Worm (Caenorhabditis elegans): Measurements from ENCODE around the gene str-103.

The str-103 gene

ce11 chrV:16080039-16080438 is 38.5 kb downstream of the str-103 start:
- no peak for TF ChIP-seq skn-1 (tag; optimal IDR thresholded peaks at IDR 0.05)
- TF ChIP-seq sma-9 (GFP tag; optimal IDR thresholded peaks at IDR 0.05), result peak; percentile 57
- TF ChIP-seq sma-9 (tag; optimal IDR thresholded peaks at IDR 0.05), result no peak
- peak; percentile 69 for TF ChIP-seq fos-1 (tag; optimal IDR thresholded peaks at IDR 0.05)

- TF ChIP-seq fos-1 (tag; optimal IDR thresholded peaks at IDR 0.05) (peak; percentile 30), nhr-25 (tag; optimal IDR thresholded peaks at IDR 0.05) (no peak)
These were observed 43.2 kb downstream of the str-103 start, which contains the start of the genes F14H3.12 and srj-29 for ce11 chrV:16075250-16075709. F14H3.12 (minus strand) TSS chrV:16075323. srj-29 (plus strand) TSS chrV:16075659.

- TF ChIP-seq sem-4 (tag; optimal IDR thresholded peaks at IDR 0.05) (no peak), Y55F3AM.14 (GFP tag; optimal IDR thresholded peaks at IDR 0.05) (no peak), crh-2 (tag; optimal IDR thresholded peaks at IDR 0.05) (no peak), alr-1 (tag; optimal IDR thresholded peaks at IDR 0.05) (no peak), ama-1 (optimal IDR thresholded peaks at IDR 0.05) (no peak)
These were observed 44.6 kb downstream of the str-103 start, which contains the start of gene srj-10 for ce11 chrV:16073856-16074255. srj-10 (minus strand) TSS chrV:16073956.

ce11 chrV:16071167-16071566 is 47.3 kb downstream of the str-103 start, which contains the start of gene nhr-176:
nhr-176 (plus strand) TSS chrV:16071325.
- peak; percentile 9 for TF ChIP-seq fos-1 (tag; optimal IDR thresholded peaks at IDR 0.05)
- no peak for TF ChIP-seq R02D3.7 (tag; optimal IDR thresholded peaks at IDR 0.05)

- no peak for TF ChIP-seq nhr-237 (tag; optimal IDR thresholded peaks at IDR 0.05)
- TF ChIP-seq sem-4 (tag; optimal IDR thresholded peaks at IDR 0.05), result no peak
- no peak for TF ChIP-seq elt-1 (tag; optimal IDR thresholded peaks at IDR 0.05)
- no peak for TF ChIP-seq nhr-11 (tag; optimal IDR thresholded peaks at IDR 0.05)
- no peak for TF ChIP-seq nhr-129 (tag; optimal IDR thresholded peaks at IDR 0.05)
- TF ChIP-seq fos-1 (tag; optimal IDR thresholded peaks at IDR 0.05), result no peak
- TF ChIP-seq zag-1 (tag; optimal IDR thresholded peaks at IDR 0.05), result no peak
- no peak for TF ChIP-seq egl-27 (tag; optimal IDR thresholded peaks at IDR 0.05)
- no peak for TF ChIP-seq nhr-10 (tag; optimal IDR thresholded peaks at IDR 0.05)
- no peak for TF ChIP-seq blmp-1 (tag; optimal IDR thresholded peaks at IDR 0.05; ENCODE audit: insufficient read depth)
- TF ChIP-seq unc-39 (tag; optimal IDR thresholded peaks at IDR 0.05), result no peak
- TF ChIP-seq snpc-4 (tag; optimal IDR thresholded peaks at IDR 0.05), result no peak
- no peak for TF ChIP-seq ZK546.5 (tag; optimal IDR thresholded peaks at IDR 0.05)
- TF ChIP-seq lin-13 (GFP tag; optimal IDR thresholded peaks at IDR 0.05), result no peak
- TF ChIP-seq nhr-21 (tag; optimal IDR thresholded peaks at IDR 0.05), result no peak
- no peak for TF ChIP-seq ztf-1 (GFP tag; conservative IDR thresholded peaks at IDR 0.05)
- TF ChIP-seq mbf-1 (tag; optimal IDR thresholded peaks at IDR 0.05), result no peak
These were observed 49.6 kb downstream of the str-103 start, which contains the start of gene cyp-35D1 for ce11 chrV:16068938-16069337. cyp-35D1 (plus strand) TSS chrV:16069238.
